Fruit fly (Drosophila melanogaster) whole organism, embryonic: ENCODE data around the gene Mrp5.

Experiments
- CG11247 ChIP-seq: fragments of 200-800 bp; sonication (Bioruptor generic); IDR thresholded peaks from 2 replicates; pipeline ENCODE4 v1.3.6; 2022; ENCODE audit warnings: missing biosample characterization, missing genetic modification characterization
- CG11560 ChIP-seq: fragments of 200-800 bp; sonication (Bioruptor generic); IDR thresholded peaks from 3 replicates; pipeline ENCODE4 v1.3.6; 2022; ENCODE audit warnings: missing biosample characterization, missing genetic modification characterization
- CG12071 ChIP-seq: fragments of 200-800 bp; sonication (Bioruptor generic); optimal IDR thresholded peaks from 3 replicates; lab custom pipeline; 2018; ENCODE audit warnings: missing biosample characterization, mild to moderate bottlenecking, missing genetic modification characterization
- CG13123 ChIP-seq: fragments of 200-800 bp; sonication (Bioruptor generic); optimal IDR thresholded peaks from 2 replicates; lab custom pipeline; 2016; ENCODE audit warnings: missing biosample characterization, missing genetic modification characterization
- CG14050 ChIP-seq: fragments of 200-800 bp; sonication (Bioruptor generic); IDR thresholded peaks from 3 replicates; pipeline ENCODE4 v1.3.6; 2022; ENCODE audit warnings: missing biosample characterization, missing genetic modification characterization
- CG15269 ChIP-seq: fragments of 200-800 bp; sonication (Bioruptor generic); optimal IDR thresholded peaks from 2 replicates; lab custom pipeline; 2018; ENCODE audit warnings: missing biosample characterization, mild to moderate bottlenecking, missing genetic modification characterization, moderate library complexity
- CG1603 ChIP-seq: fragments of 200-800 bp; sonication (Bioruptor generic); optimal IDR thresholded peaks from 2 replicates; lab custom pipeline; 2019; ENCODE audit warnings: missing biosample characterization, mild to moderate bottlenecking, missing genetic modification characterization, moderate library complexity
- CG1647 ChIP-seq: fragments of 200-800 bp; sonication (Bioruptor generic); optimal IDR thresholded peaks from 3 replicates; lab custom pipeline; 2016; ENCODE audit warnings: missing biosample characterization, missing genetic modification characterization
- CG16815 ChIP-seq: fragments of 200-800 bp; sonication (Bioruptor generic); optimal IDR thresholded peaks from 3 replicates; lab custom pipeline; 2017; ENCODE audit warnings: missing biosample characterization, mild to moderate bottlenecking, missing genetic modification characterization
- CG17802 ChIP-seq: fragments of 200-800 bp; sonication (Bioruptor generic); optimal IDR thresholded peaks from 2 replicates; lab custom pipeline; 2018; ENCODE audit warnings: missing biosample characterization, mild to moderate bottlenecking, missing genetic modification characterization, moderate library complexity
- CG4360 ChIP-seq: fragments of 200-800 bp; sonication (Bioruptor generic); IDR thresholded peaks from 2 replicates; pipeline ENCODE4 v1.3.6; 2022; ENCODE audit warnings: missing biosample characterization, missing genetic modification characterization
- CG43689 ChIP-seq: fragments of 200-800 bp; sonication (Bioruptor generic); IDR thresholded peaks from 2 replicates; pipeline ENCODE4 v1.3.6; 2022; ENCODE audit warnings: missing biosample characterization, missing genetic modification characterization
- CG4730 ChIP-seq: fragments of 200-800 bp; sonication (Bioruptor generic); IDR thresholded peaks from 2 replicates; pipeline ENCODE4 v1.3.6; 2022; ENCODE audit warnings: missing biosample characterization, missing genetic modification characterization
- CG4820 ChIP-seq: fragments of 200-800 bp; sonication (Bioruptor generic); optimal IDR thresholded peaks from 3 replicates; lab custom pipeline; 2016; ENCODE audit warnings: missing biosample characterization, missing genetic modification characterization
- CG4854 ChIP-seq: fragments of 200-800 bp; sonication (Bioruptor generic); optimal IDR thresholded peaks from 2 replicates; lab custom pipeline; 2016; ENCODE audit warnings: missing biosample characterization, missing genetic modification characterization, inconsistent platforms
- CG7556 ChIP-seq: fragments of 200-800 bp; sonication (Bioruptor generic); optimal IDR thresholded peaks from 2 replicates; lab custom pipeline; 2017; ENCODE audit warnings: missing biosample characterization, mild to moderate bottlenecking, missing genetic modification characterization
- CG9797 ChIP-seq: fragments of 200-800 bp; sonication (Bioruptor generic); optimal IDR thresholded peaks from 3 replicates; lab custom pipeline; 2018; ENCODE audit warnings: missing biosample characterization, mild to moderate bottlenecking, missing genetic modification characterization
- CHES-1-like ChIP-seq: fragments of 200-800 bp; sonication (Bioruptor generic); optimal IDR thresholded peaks from 2 replicates; lab custom pipeline; 2016; ENCODE audit warnings: missing biosample characterization, missing genetic modification characterization
- Camta ChIP-seq: fragments of 200-800 bp; sonication (Bioruptor generic); optimal IDR thresholded peaks from 2 replicates; lab custom pipeline; 2016; ENCODE audit warnings: missing biosample characterization, missing genetic modification characterization
- D ChIP-seq, 2 experiments: fragments of 200-800 bp in 1 of 2; fragments of >200 bp in 1 of 2; sonication (Bioruptor generic) in 1 of 2; optimal IDR thresholded peaks; 2 replicates in 1 of 2; 3 replicates in 1 of 2; lab custom pipeline; 2017; ENCODE audit warnings: mild to moderate bottlenecking in 1 of 2, missing biosample characterization in 1 of 2, missing genetic modification characterization in 1 of 2, missing genetic modification reagents in 1 of 2
- Dad ChIP-seq: fragments of 200-800 bp; sonication (Bioruptor generic); optimal IDR thresholded peaks from 3 replicates; lab custom pipeline; 2016; ENCODE audit warnings: missing biosample characterization, missing genetic modification characterization
- Dek ChIP-seq: fragments of 200-800 bp; sonication (Bioruptor generic); optimal IDR thresholded peaks from 3 replicates; lab custom pipeline; 2019; ENCODE audit warnings: missing biosample characterization, mild to moderate bottlenecking, missing genetic modification characterization, moderate library complexity
- ERR ChIP-seq: fragments of 200-800 bp; sonication (Bioruptor generic); optimal IDR thresholded peaks from 2 replicates; lab custom pipeline; 2016; ENCODE audit warnings: missing biosample characterization, missing genetic modification characterization
- Eip74EF ChIP-seq, 2 experiments: fragments of 200-800 bp in 1 of 2; fragments of >200 bp in 1 of 2; sonication (Bioruptor generic) in 1 of 2; optimal IDR thresholded peaks; 2 replicates each; lab custom pipeline; 2017 to 2019; ENCODE audit warnings: missing biosample characterization in 2 of 2, missing genetic modification characterization in 2 of 2, mild to moderate bottlenecking in 1 of 2, moderate library complexity in 1 of 2
- Fer1 ChIP-seq: fragments of 200-800 bp; sonication (Bioruptor generic); optimal IDR thresholded peaks from 2 replicates; lab custom pipeline; 2017; ENCODE audit warnings: missing biosample characterization, mild to moderate bottlenecking, missing genetic modification characterization
- Mad ChIP-seq: fragments of 200-800 bp; sonication (Bioruptor generic); optimal IDR thresholded peaks from 2 replicates; lab custom pipeline; 2016; ENCODE audit warnings: missing biosample characterization, missing genetic modification characterization
- NC2β ChIP-seq: fragments of 200-800 bp; sonication (Bioruptor generic); optimal IDR thresholded peaks from 2 replicates; lab custom pipeline; 2016; ENCODE audit warnings: missing biosample characterization, missing genetic modification characterization
- Nf-YC ChIP-seq: fragments of 200-800 bp; optimal IDR thresholded peaks from 3 replicates; lab custom pipeline; 2019; ENCODE audit warnings: missing biosample characterization, mild to moderate bottlenecking, missing genetic modification characterization, moderate library complexity
- Oli ChIP-seq: fragments of 200-800 bp; sonication (Bioruptor generic); optimal IDR thresholded peaks from 2 replicates; lab custom pipeline; 2018; ENCODE audit warnings: missing biosample characterization, mild to moderate bottlenecking, missing genetic modification characterization, moderate library complexity
- PHDP ChIP-seq: fragments of 200-800 bp; sonication (Bioruptor generic); optimal IDR thresholded peaks from 3 replicates; lab custom pipeline; 2018; ENCODE audit warnings: missing biosample characterization, mild to moderate bottlenecking, missing genetic modification characterization, moderate library complexity
- TFAM ChIP-seq: fragments of 200-800 bp; sonication (Bioruptor generic); optimal IDR thresholded peaks from 2 replicates; lab custom pipeline; 2017; ENCODE audit warnings: missing biosample characterization, missing genetic modification characterization, inconsistent platforms
- ara ChIP-seq: fragments of 200-800 bp; sonication (Bioruptor generic); IDR thresholded peaks from 2 replicates; pipeline ENCODE4 v1.3.6; 2022; ENCODE audit warnings: missing biosample characterization, missing genetic modification characterization
- ato ChIP-seq: fragments of 200-800 bp; sonication (Bioruptor generic); IDR thresholded peaks from 2 replicates; pipeline ENCODE4 v1.3.6; 2022; ENCODE audit warnings: missing biosample characterization, missing genetic modification characterization; ENCODE audit not compliant: partially characterized antibody
- cas ChIP-seq: fragments of 200-800 bp; sonication (Bioruptor generic); IDR thresholded peaks from 2 replicates; pipeline ENCODE4 v1.3.6; 2022; ENCODE audit warnings: missing biosample characterization, missing genetic modification characterization
- chn ChIP-seq: fragments of 200-800 bp; sonication (Bioruptor generic); optimal IDR thresholded peaks from 2 replicates; lab custom pipeline; 2016; ENCODE audit warnings: missing biosample characterization, missing genetic modification characterization
- da ChIP-seq: fragments of 200-800 bp; sonication (Bioruptor generic); optimal IDR thresholded peaks from 2 replicates; lab custom pipeline; 2016; ENCODE audit warnings: missing biosample characterization, missing genetic modification characterization
- ems ChIP-seq: fragments of 200-800 bp; sonication (Bioruptor generic); optimal IDR thresholded peaks from 3 replicates; lab custom pipeline; 2016; ENCODE audit warnings: missing biosample characterization, missing genetic modification characterization
- eve ChIP-seq, 2 experiments: fragments of >200 bp; optimal IDR thresholded peaks; 2 replicates each; lab custom pipeline; 2017; ENCODE audit warnings: missing biosample characterization in 2 of 2, missing genetic modification characterization in 2 of 2
- fru ChIP-seq: fragments of >200 bp; optimal IDR thresholded peaks from 2 replicates; lab custom pipeline; 2017
- hbn ChIP-seq: fragments of 200-800 bp; sonication (Bioruptor generic); IDR thresholded peaks from 2 replicates; pipeline ENCODE4 v1.3.6; 2022; ENCODE audit warnings: missing biosample characterization, missing genetic modification characterization; ENCODE audit not compliant: partially characterized antibody
- nmo ChIP-seq: fragments of 200-800 bp; sonication (Bioruptor generic); optimal IDR thresholded peaks from 2 replicates; lab custom pipeline; 2018; ENCODE audit warnings: missing biosample characterization, mild to moderate bottlenecking, missing genetic modification characterization, moderate library complexity
- otp ChIP-seq: fragments of 200-800 bp; sonication (Bioruptor generic); IDR thresholded peaks from 3 replicates; pipeline ENCODE4, ENCODE4 v1.3.6; 2022; ENCODE audit warnings: missing biosample characterization, missing genetic modification characterization
- pan ChIP-seq, 4 experiments: fragments of >200 bp in 3 of 4; fragments of 200-800 bp in 1 of 4; sonication (Bioruptor generic) in 1 of 4; optimal IDR thresholded peaks in 3 of 4; IDR thresholded peaks in 1 of 4; 2 replicates each; pipeline versions ENCODE4 v1.3.6 to Lab custom; 2017 to 2022; ENCODE audit warnings: missing biosample characterization in 2 of 4, missing genetic modification characterization in 2 of 4, mixed read lengths in 1 of 4
- pb ChIP-seq: fragments of 200-800 bp; sonication (Bioruptor generic); optimal IDR thresholded peaks from 3 replicates; lab custom pipeline; 2016; ENCODE audit warnings: missing biosample characterization, missing genetic modification characterization
- pho ChIP-seq: fragments of 200-800 bp; sonication (Bioruptor generic); optimal IDR thresholded peaks from 2 replicates; lab custom pipeline; 2016; ENCODE audit warnings: missing biosample characterization, missing genetic modification characterization
- pnt ChIP-seq: fragments of 200-800 bp; sonication (Bioruptor generic); optimal IDR thresholded peaks from 3 replicates; lab custom pipeline; 2016; ENCODE audit warnings: missing biosample characterization, missing genetic modification characterization
- seq ChIP-seq: fragments of 200-800 bp; sonication (Bioruptor generic); IDR thresholded peaks from 2 replicates; pipeline ENCODE4 v1.3.6; 2022; ENCODE audit warnings: missing biosample characterization, missing genetic modification characterization
- tna ChIP-seq: fragments of 200-800 bp; sonication (Bioruptor generic); IDR thresholded peaks from 2 replicates; pipeline ENCODE4 v1.3.6; 2022; ENCODE audit warnings: missing biosample characterization, missing genetic modification characterization; ENCODE audit not compliant: partially characterized antibody
- trem ChIP-seq: fragments of 200-800 bp; optimal IDR thresholded peaks from 3 replicates; lab custom pipeline; 2019; ENCODE audit warnings: missing biosample characterization, mild to moderate bottlenecking, missing genetic modification characterization, moderate library complexity
- vvl ChIP-seq: fragments of 200-800 bp; sonication (Bioruptor generic); IDR thresholded peaks from 2 replicates; pipeline ENCODE4 v1.3.6; 2022; ENCODE audit warnings: missing biosample characterization, missing genetic modification characterization

Gene Mrp5

DNA sequence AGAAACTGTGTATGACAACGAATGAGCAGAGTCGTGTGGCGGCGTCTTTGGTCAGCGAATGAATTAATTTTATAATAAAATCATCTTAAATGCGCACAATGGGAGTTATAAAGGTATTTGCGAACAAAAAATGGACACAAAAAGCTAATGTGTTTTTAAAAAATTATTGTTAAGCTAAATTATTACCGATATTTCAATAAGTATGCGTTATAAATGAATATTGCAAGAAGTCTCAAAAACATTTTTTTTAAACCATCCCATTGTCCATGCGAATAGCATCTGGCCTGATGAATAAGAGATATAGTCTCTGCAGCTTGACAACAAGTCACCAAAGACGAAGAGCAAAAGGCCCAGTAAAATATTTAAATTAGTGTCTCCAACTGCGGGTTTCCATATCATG is 44.5 kb downstream of the Mrp5 start (continued):
- TF ChIP-seq Dek (tag; lab: Kevin White, UChicago) (peak; percentile 58), CG17802 (tag; lab: Kevin White, UChicago) (no peak), cas (GFP tag; lab: Robert Waterston, UW) (no peak), Camta (GFP tag; lab: Kevin White, UChicago) (peak; percentile 25), PHDP (tag; lab: Kevin White, UChicago) (peak; percentile 73), CG4854 (GFP tag; lab: Kevin White, UChicago) (peak; percentile 1), chn (GFP tag; lab: Kevin White, UChicago) (no peak), Oli (tag; lab: Kevin White, UChicago) (peak; percentile 72), tna (GFP tag; lab: Robert Waterston, UW) (no peak), CHES-1-like (no peak), pnt (GFP tag; lab: Kevin White, UChicago) (peak; percentile 3), CG9797 (GFP tag; lab: Kevin White, UChicago) (no peak), CG11247 (GFP tag; lab: Robert Waterston, UW) (peak; percentile 49; the same call in 1 of the 2 replicates), Eip74EF (GFP tag; optimal IDR thresholded peaks at IDR 0.05; lab: Kevin White, UChicago) (peak in 1 of 2 experiments; percentile 13), ERR (GFP tag; lab: Kevin White, UChicago) (no peak), CG1603 (peak; percentile 81), ara (GFP tag; lab: Robert Waterston, UW) (peak; percentile 72), Mad (peak; percentile 19), pan (optimal IDR thresholded peaks at IDR 0.05; lab: Kevin White, UChicago) (no peak), pan (GFP tag; optimal IDR thresholded peaks at IDR 0.05 in 1 of 2, IDR thresholded peaks at IDR 0.05 in 1 of 2) (peak in 1 of 2 experiments; percentile 87), TFAM (GFP tag; lab: Kevin White, UChicago) (no peak), CG4360 (GFP tag; lab: Robert Waterston, UW) (no peak), ato (no peak), D (optimal IDR thresholded peaks at IDR 0.05; lab: Kevin White, UChicago) (no peak), D (GFP tag; optimal IDR thresholded peaks at IDR 0.05; lab: Kevin White, UChicago) (peak; percentile 24), vvl (GFP tag; lab: Robert Waterston, UW) (peak; percentile 83), Nf-YC (peak; percentile 8), CG4730 (GFP tag; lab: Robert Waterston, UW) (no peak), otp (GFP tag; lab: Robert Waterston, UW) (0 out of 3 replicates have a peak, but pooled peaks have one; percentile 17), CG16815 (no peak), eve (GFP tag; optimal IDR thresholded peaks at IDR 0.05; lab: Kevin White, UChicago) (peak in 1 of 2 experiments; percentile 41), ems (GFP tag; lab: Kevin White, UChicago) (peak; percentile 31), Fer1 (GFP tag; lab: Kevin White, UChicago) (peak; percentile 68), CG11560 (no peak), nmo (GFP tag; lab: Kevin White, UChicago) (peak; percentile 14), fru (lab: Kevin White, UChicago) (no peak), CG1647 (GFP tag; lab: Kevin White, UChicago) (no peak), pho (GFP tag; lab: Kevin White, UChicago) (no peak), NC2β (no peak), Dad (GFP tag; lab: Kevin White, UChicago) (no peak), CG43689 (GFP tag; lab: Robert Waterston, UW) (peak; percentile 35; the same call in 1 of the 2 replicates), seq (GFP tag; lab: Robert Waterston, UW) (peak; percentile 71), CG14050 (GFP tag; lab: Robert Waterston, UW) (peak; percentile 42; the same call in 2 of the 3 replicates), hbn (GFP tag; lab: Robert Waterston, UW) (no peak), pb (peak; percentile 18), CG12071 (GFP tag; lab: Kevin White, UChicago) (peak; percentile 61), da (no peak), CG15269 (tag; lab: Kevin White, UChicago) (peak; percentile 85), trem (tag; lab: Kevin White, UChicago) (peak; percentile 4), CG13123 (GFP tag; lab: Kevin White, UChicago) (no peak), CG7556 (GFP tag; lab: Kevin White, UChicago) (peak; percentile 77), CG4820 (GFP tag; lab: Kevin White, UChicago) (no peak)
